Worm (Caenorhabditis elegans) whole organism, midembryonic: ENCODE results near the gene C40A11.2.

Experiments
- T22C8.4 ChIP-seq: fragments of 200-800 bp; sonication (Bioruptor generic); IDR thresholded peaks from 2 replicates; pipeline ENCODE4 v1.3.6; 2022; ENCODE audit warnings: missing genetic modification characterization, missing compliant biosample characterization
- cog-1 ChIP-seq: sonication (generic microtip); optimal IDR thresholded peaks from 2 replicates; lab custom pipeline; 2016; ENCODE audit warnings: missing genetic modification characterization, missing compliant biosample characterization
- flt-1 ChIP-seq: fragments of 200-800 bp; sonication (Bioruptor generic); IDR thresholded peaks from 2 replicates; pipeline ENCODE4 v1.3.6; 2022; ENCODE audit warnings: missing genetic modification characterization, missing compliant biosample characterization
- klf-2 ChIP-seq: fragments of 200-800 bp; sonication (Bioruptor generic); conservative IDR thresholded peaks from 2 replicates; pipeline ENCODE4 v1.3.6; 2022; ENCODE audit warnings: missing genetic modification reagents, missing genetic modification characterization, missing compliant biosample characterization
- med-1 ChIP-seq: sonication (generic microtip); optimal IDR thresholded peaks from 2 replicates; lab custom pipeline; 2017; ENCODE audit warnings: missing genetic modification characterization, mild to moderate bottlenecking, missing compliant biosample characterization, antibody characterized with exemption, missing genetic modification reagents; ENCODE audit not compliant: insufficient read depth
- ref-1 ChIP-seq: fragments of 200-800 bp; sonication (Bioruptor generic); conservative IDR thresholded peaks from 2 replicates; pipeline ENCODE4 v1.3.6; 2022; ENCODE audit warnings: missing genetic modification reagents, missing genetic modification characterization, missing compliant biosample characterization
- tab-1 ChIP-seq: fragments of 200-800 bp; sonication (Bioruptor generic); IDR thresholded peaks from 2 replicates; pipeline ENCODE4 v1.3.6; 2022; ENCODE audit warnings: missing genetic modification characterization, missing compliant biosample characterization
- ztf-23 ChIP-seq: fragments of 200-800 bp; sonication (Bioruptor generic); IDR thresholded peaks from 2 replicates; pipeline ENCODE4 v1.3.6; 2022; ENCODE audit warnings: missing genetic modification reagents, missing genetic modification characterization, missing compliant biosample characterization
- ztf-29 ChIP-seq: fragments of 200-800 bp; sonication (Bioruptor generic); IDR thresholded peaks from 2 replicates; pipeline ENCODE4 v1.3.6; 2022; ENCODE audit warnings: missing genetic modification reagents, missing genetic modification characterization, missing compliant biosample characterization

Gene C40A11.2

ce11 chrII:2168374-2168773 lies 21.6 kb downstream of the C40A11.2 start, which contains the start of gene fbxb-38:
Gene fbxb-38 (minus strand): TSS chrII:2168763.
- TF ChIP-seq ztf-23 (GFP tag; lab: Robert Waterston, UW): no peak
- no peak for TF ChIP-seq med-1 (GFP tag; lab: Kevin White, UChicago)
- no peak for TF ChIP-seq T22C8.4 (GFP tag; lab: Robert Waterston, UW)

ce11 chrII:2170085-2170484 lies 23.3 kb downstream of the C40A11.2 start, which contains the start of gene C33C12.12:
Gene C33C12.12 (minus strand): TSS chrII:2170185.
- no peak for TF ChIP-seq klf-2 (GFP tag; lab: Robert Waterston, UW)
- TF ChIP-seq T22C8.4 (GFP tag; lab: Robert Waterston, UW): no peak
- no peak for TF ChIP-seq ref-1 (GFP tag; lab: Robert Waterston, UW)

ce11 chrII:2175367-2175766 lies 28.6 kb downstream of the C40A11.2 start, which contains the start of gene C33C12.7:
Gene C33C12.7 (minus strand): TSS chrII:2175467.
- no peak for TF ChIP-seq T22C8.4 (GFP tag; lab: Robert Waterston, UW)
- TF ChIP-seq klf-2 (GFP tag; lab: Robert Waterston, UW): no peak
- no peak for TF ChIP-seq tab-1 (GFP tag; lab: Robert Waterston, UW)
- no peak for TF ChIP-seq cog-1 (tag; lab: Kevin White, UChicago)
- no peak for TF ChIP-seq ref-1 (GFP tag; lab: Robert Waterston, UW)

- no peak for TF ChIP-seq cog-1 (tag; lab: Kevin White, UChicago)
- TF ChIP-seq klf-2 (GFP tag; lab: Robert Waterston, UW): no peak
- TF ChIP-seq flt-1 (GFP tag; lab: Robert Waterston, UW): no peak
- no peak for TF ChIP-seq med-1 (GFP tag; lab: Kevin White, UChicago)
Observed at ce11 chrII:2176688-2177087, 29.9 kb downstream of the C40A11.2 start, which contains the start of gene gba-1. Gene gba-1 (plus strand): TSS chrII:2176741.

- TF ChIP-seq cog-1 (tag; lab: Kevin White, UChicago): no peak
- no peak for TF ChIP-seq ztf-29 (GFP tag; lab: Robert Waterston, UW)
- TF ChIP-seq T22C8.4 (GFP tag; lab: Robert Waterston, UW): no peak
- no peak for TF ChIP-seq ref-1 (GFP tag; lab: Robert Waterston, UW)
- no peak for TF ChIP-seq med-1 (GFP tag; lab: Kevin White, UChicago)
- TF ChIP-seq klf-2 (GFP tag; lab: Robert Waterston, UW): no peak
- TF ChIP-seq flt-1 (GFP tag; lab: Robert Waterston, UW): no peak
- no peak for TF ChIP-seq tab-1 (GFP tag; lab: Robert Waterston, UW)
- no peak for TF ChIP-seq ztf-23 (GFP tag; lab: Robert Waterston, UW)
Observed at ce11 chrII:2177735-2178134, 31.0 kb downstream of the C40A11.2 start.

ce11 chrII:2186329-2186728 lies 39.6 kb downstream of the C40A11.2 start, which contains the start of gene gba-2:
Gene gba-2 (minus strand): TSS chrII:2186434.
- TF ChIP-seq tab-1 (GFP tag; lab: Robert Waterston, UW) (no peak), ztf-29 (GFP tag; lab: Robert Waterston, UW) (no peak), klf-2 (GFP tag; lab: Robert Waterston, UW) (no peak), med-1 (GFP tag; lab: Kevin White, UChicago) (no peak), flt-1 (GFP tag; lab: Robert Waterston, UW) (no peak), cog-1 (tag; lab: Kevin White, UChicago) (no peak), ztf-23 (GFP tag; lab: Robert Waterston, UW) (no peak), T22C8.4 (GFP tag; lab: Robert Waterston, UW) (no peak), ref-1 (GFP tag; lab: Robert Waterston, UW) (no peak)

- TF ChIP-seq ref-1 (GFP tag; lab: Robert Waterston, UW): no peak
- no peak for TF ChIP-seq tab-1 (GFP tag; lab: Robert Waterston, UW)
- no peak for TF ChIP-seq T22C8.4 (GFP tag; lab: Robert Waterston, UW)
- TF ChIP-seq med-1 (GFP tag; lab: Kevin White, UChicago): no peak
Observed at ce11 chrII:2186730-2187129, 40.0 kb downstream of the C40A11.2 start.

ce11 chrII:2189357-2189756 lies 42.6 kb downstream of the C40A11.2 start, which contains the start of gene mtq-2:
Gene mtq-2 (minus strand): TSS chrII:2189457.
- no peak for TF ChIP-seq ref-1 (GFP tag; lab: Robert Waterston, UW)
- TF ChIP-seq ztf-29 (GFP tag; lab: Robert Waterston, UW): no peak
- no peak for TF ChIP-seq cog-1 (tag; lab: Kevin White, UChicago)
- TF ChIP-seq T22C8.4 (GFP tag; lab: Robert Waterston, UW): no peak
- TF ChIP-seq flt-1 (GFP tag; lab: Robert Waterston, UW): no peak
- no peak for TF ChIP-seq ztf-23 (GFP tag; lab: Robert Waterston, UW)
- no peak for TF ChIP-seq klf-2 (GFP tag; lab: Robert Waterston, UW)
- TF ChIP-seq tab-1 (GFP tag; lab: Robert Waterston, UW): no peak
- TF ChIP-seq med-1 (GFP tag; lab: Kevin White, UChicago): no peak

- TF ChIP-seq med-1 (GFP tag; lab: Kevin White, UChicago): no peak
- no peak for TF ChIP-seq cog-1 (tag; lab: Kevin White, UChicago)
- TF ChIP-seq ztf-29 (GFP tag; lab: Robert Waterston, UW): no peak
- no peak for TF ChIP-seq tab-1 (GFP tag; lab: Robert Waterston, UW)
- no peak for TF ChIP-seq T22C8.4 (GFP tag; lab: Robert Waterston, UW)
- TF ChIP-seq klf-2 (GFP tag; lab: Robert Waterston, UW): no peak
- TF ChIP-seq ztf-23 (GFP tag; lab: Robert Waterston, UW): no peak
- no peak for TF ChIP-seq flt-1 (GFP tag; lab: Robert Waterston, UW)
- no peak for TF ChIP-seq ref-1 (GFP tag; lab: Robert Waterston, UW)
Observed at ce11 chrII:2190522-2190921, 43.8 kb downstream of the C40A11.2 start.

- TF ChIP-seq med-1 (GFP tag; lab: Kevin White, UChicago) (no peak), ref-1 (GFP tag; lab: Robert Waterston, UW) (no peak), T22C8.4 (GFP tag; lab: Robert Waterston, UW) (no peak), klf-2 (GFP tag; lab: Robert Waterston, UW) (no peak), ztf-29 (GFP tag; lab: Robert Waterston, UW) (no peak), flt-1 (GFP tag; lab: Robert Waterston, UW) (no peak), tab-1 (GFP tag; lab: Robert Waterston, UW) (no peak), cog-1 (tag; lab: Kevin White, UChicago) (no peak), ztf-23 (GFP tag; lab: Robert Waterston, UW) (no peak)
Observed at ce11 chrII:2191383-2191782, 44.6 kb downstream of the C40A11.2 start.
